Fruit fly (Drosophila melanogaster) whole organism, embryonic: ENCODE data around the gene CG43165.

ENCODE experiments used
- CG10209 ChIP-seq: fragments of 200-800 bp; sonication (Bioruptor generic); optimal IDR thresholded peaks from 3 replicates; lab custom pipeline; 2017; ENCODE audit warnings: missing biosample characterization, mild to moderate bottlenecking, missing genetic modification characterization, missing genetic modification reagents
- CG11695 ChIP-seq: fragments of 200-800 bp; sonication (Bioruptor generic); IDR thresholded peaks from 3 replicates; pipeline ENCODE4 v1.3.6; 2022; ENCODE audit warnings: missing biosample characterization, missing genetic modification characterization
- CG12219 ChIP-seq: fragments of 200-800 bp; sonication (Bioruptor generic); optimal IDR thresholded peaks from 3 replicates; lab custom pipeline; 2018; ENCODE audit warnings: missing biosample characterization, mild to moderate bottlenecking, missing genetic modification characterization
- CG14860 ChIP-seq: fragments of 200-800 bp; sonication (Bioruptor generic); IDR thresholded peaks from 3 replicates; pipeline ENCODE4 v1.3.6; 2022; ENCODE audit warnings: missing biosample characterization, missing genetic modification characterization; ENCODE audit not compliant: partially characterized antibody
- CG14965 ChIP-seq: fragments of 200-800 bp; sonication (Bioruptor generic); optimal IDR thresholded peaks from 2 replicates; lab custom pipeline; 2016; ENCODE audit warnings: missing biosample characterization, missing genetic modification characterization, borderline replicate concordance
- CG15269 ChIP-seq: fragments of 200-800 bp; sonication (Bioruptor generic); optimal IDR thresholded peaks from 2 replicates; lab custom pipeline; 2018; ENCODE audit warnings: missing biosample characterization, mild to moderate bottlenecking, missing genetic modification characterization, moderate library complexity
- CG16779 ChIP-seq: fragments of 200-800 bp; sonication (Bioruptor generic); IDR thresholded peaks from 2 replicates; pipeline ENCODE4 v1.3.6; 2022; ENCODE audit warnings: missing biosample characterization, missing genetic modification characterization
- CG16863 ChIP-seq: fragments of 200-800 bp; sonication (Bioruptor generic); optimal IDR thresholded peaks from 3 replicates; lab custom pipeline; 2016; ENCODE audit warnings: missing biosample characterization, missing genetic modification characterization
- CG17359 ChIP-seq: fragments of 200-800 bp; sonication (Bioruptor generic); optimal IDR thresholded peaks from 3 replicates; lab custom pipeline; 2018; ENCODE audit warnings: missing biosample characterization, mild to moderate bottlenecking, missing genetic modification characterization, moderate library complexity
- CG18599 ChIP-seq: fragments of 200-800 bp; sonication (Bioruptor generic); optimal IDR thresholded peaks from 3 replicates; lab custom pipeline; 2017; ENCODE audit warnings: missing biosample characterization, missing genetic modification characterization, mild to moderate bottlenecking, moderate library complexity, missing genetic modification reagents
- CG30403 ChIP-seq: fragments of 200-800 bp; sonication (Bioruptor generic); optimal IDR thresholded peaks from 3 replicates; lab custom pipeline; 2016; ENCODE audit warnings: missing biosample characterization, missing genetic modification characterization
- CG3065 ChIP-seq: fragments of 200-800 bp; sonication (Bioruptor generic); optimal IDR thresholded peaks from 2 replicates; lab custom pipeline; 2016; ENCODE audit warnings: missing biosample characterization, missing genetic modification characterization
- CG42726 ChIP-seq: fragments of 200-800 bp; sonication (Bioruptor generic); IDR thresholded peaks from 2 replicates; pipeline ENCODE4 v1.3.6; 2022; ENCODE audit warnings: missing biosample characterization, missing genetic modification characterization; ENCODE audit not compliant: partially characterized antibody
- CG6272 ChIP-seq: fragments of 200-800 bp; sonication (Bioruptor generic); IDR thresholded peaks from 2 replicates; pipeline ENCODE4 v1.3.6; 2022; ENCODE audit warnings: missing biosample characterization, missing genetic modification characterization
- CG6683 ChIP-seq: fragments of 200-800 bp; sonication (Bioruptor generic); optimal IDR thresholded peaks from 2 replicates; lab custom pipeline; 2017; ENCODE audit warnings: missing biosample characterization, mild to moderate bottlenecking, missing genetic modification characterization, missing genetic modification reagents
- CG7786 ChIP-seq: fragments of 200-800 bp; sonication (Bioruptor generic); optimal IDR thresholded peaks from 2 replicates; lab custom pipeline; 2016; ENCODE audit warnings: missing biosample characterization, missing genetic modification characterization
- CG8290 ChIP-seq, 3 experiments: fragments of 200-800 bp; sonication (Bioruptor generic); optimal IDR thresholded peaks; 2 replicates each; lab custom pipeline; 2016 to 2019; ENCODE audit warnings: missing biosample characterization in 3 of 3, missing genetic modification characterization in 3 of 3, mild to moderate bottlenecking in 2 of 3, moderate library complexity in 1 of 3
- Camta ChIP-seq: fragments of 200-800 bp; sonication (Bioruptor generic); optimal IDR thresholded peaks from 2 replicates; lab custom pipeline; 2016; ENCODE audit warnings: missing biosample characterization, missing genetic modification characterization
- D19A ChIP-seq: fragments of 200-800 bp; optimal IDR thresholded peaks from 3 replicates; lab custom pipeline; 2019; ENCODE audit warnings: missing biosample characterization, mild to moderate bottlenecking, missing genetic modification characterization, moderate library complexity
- Dip3 ChIP-seq: fragments of 200-800 bp; sonication (Bioruptor generic); optimal IDR thresholded peaks from 3 replicates; lab custom pipeline; 2016; ENCODE audit warnings: missing biosample characterization, missing genetic modification characterization
- ERR ChIP-seq: fragments of 200-800 bp; sonication (Bioruptor generic); optimal IDR thresholded peaks from 2 replicates; lab custom pipeline; 2016; ENCODE audit warnings: missing biosample characterization, missing genetic modification characterization
- Fer1 ChIP-seq: fragments of 200-800 bp; sonication (Bioruptor generic); optimal IDR thresholded peaks from 2 replicates; lab custom pipeline; 2017; ENCODE audit warnings: missing biosample characterization, mild to moderate bottlenecking, missing genetic modification characterization
- H2.0 ChIP-seq: fragments of 200-800 bp; sonication (Bioruptor generic); IDR thresholded peaks from 2 replicates; pipeline ENCODE4 v1.3.6; 2022; ENCODE audit warnings: missing biosample characterization, missing genetic modification characterization
- Hey ChIP-seq: fragments of 200-800 bp; sonication (Bioruptor generic); optimal IDR thresholded peaks from 3 replicates; lab custom pipeline; 2018; ENCODE audit warnings: missing biosample characterization, mild to moderate bottlenecking, missing genetic modification characterization
- Hmr ChIP-seq: fragments of 200-800 bp; sonication (Bioruptor generic); optimal IDR thresholded peaks from 3 replicates; lab custom pipeline; 2017; ENCODE audit warnings: mild to moderate bottlenecking, missing biosample characterization, missing genetic modification reagents, missing genetic modification characterization
- Meics ChIP-seq: fragments of 200-800 bp; sonication (Bioruptor generic); optimal IDR thresholded peaks from 2 replicates; lab custom pipeline; 2017; ENCODE audit warnings: missing biosample characterization, mild to moderate bottlenecking, missing genetic modification characterization
- NK7.1 ChIP-seq: fragments of 200-800 bp; sonication (Bioruptor generic); optimal IDR thresholded peaks from 3 replicates; lab custom pipeline; 2016; ENCODE audit warnings: missing biosample characterization, missing genetic modification characterization
- PHDP ChIP-seq: fragments of 200-800 bp; sonication (Bioruptor generic); optimal IDR thresholded peaks from 3 replicates; lab custom pipeline; 2018; ENCODE audit warnings: missing biosample characterization, mild to moderate bottlenecking, missing genetic modification characterization, moderate library complexity
- Rfx ChIP-seq: fragments of 200-800 bp; sonication (Bioruptor generic); IDR thresholded peaks from 2 replicates; pipeline ENCODE4 v1.3.6; 2022; ENCODE audit warnings: missing biosample characterization, missing genetic modification characterization
- chinmo ChIP-seq: fragments of 200-800 bp; sonication (Bioruptor generic); IDR thresholded peaks from 4 replicates; pipeline ENCODE4 v1.3.6; 2022; ENCODE audit warnings: missing biosample characterization, missing genetic modification characterization; ENCODE audit not compliant: partially characterized antibody
- danr ChIP-seq: fragments of 200-800 bp; sonication (Bioruptor generic); IDR thresholded peaks from 2 replicates; pipeline ENCODE4 v1.3.6; 2022; ENCODE audit warnings: missing biosample characterization, missing genetic modification characterization
- fd102C ChIP-seq: fragments of 200-800 bp; sonication (Bioruptor generic); optimal IDR thresholded peaks from 2 replicates; lab custom pipeline; 2018; ENCODE audit warnings: missing biosample characterization, mild to moderate bottlenecking, missing genetic modification characterization, moderate library complexity
- fd3F ChIP-seq: fragments of 200-800 bp; sonication (Bioruptor generic); optimal IDR thresholded peaks from 2 replicates; lab custom pipeline; 2018; ENCODE audit warnings: missing biosample characterization, mild to moderate bottlenecking, missing genetic modification characterization, moderate library complexity
- fu2 ChIP-seq: fragments of 200-800 bp; sonication (Bioruptor generic); optimal IDR thresholded peaks from 2 replicates; lab custom pipeline; 2016; ENCODE audit warnings: missing biosample characterization, missing genetic modification characterization
- gem ChIP-seq: fragments of 200-800 bp; sonication (Bioruptor generic); optimal IDR thresholded peaks from 2 replicates; lab custom pipeline; 2019; ENCODE audit warnings: missing biosample characterization, mild to moderate bottlenecking, missing genetic modification characterization, moderate library complexity
- her ChIP-seq: fragments of 200-800 bp; sonication (Bioruptor generic); optimal IDR thresholded peaks from 2 replicates; lab custom pipeline; 2016; ENCODE audit warnings: missing biosample characterization, missing genetic modification characterization
- hkb ChIP-seq, 2 experiments: fragments of 200-800 bp in 1 of 2; fragments of >200 bp in 1 of 2; sonication (Bioruptor generic) in 1 of 2; IDR thresholded peaks in 1 of 2; optimal IDR thresholded peaks in 1 of 2; 2 replicates each; pipeline versions ENCODE4 v1.3.6 to Lab custom; 2017 to 2022; ENCODE audit warnings: missing biosample characterization in 1 of 2, missing genetic modification characterization in 1 of 2
- ind ChIP-seq: fragments of 200-800 bp; sonication (Bioruptor generic); optimal IDR thresholded peaks from 3 replicates; lab custom pipeline; 2016; ENCODE audit warnings: missing biosample characterization, missing genetic modification characterization
- lab ChIP-seq: fragments of 200-800 bp; sonication (Bioruptor generic); optimal IDR thresholded peaks from 3 replicates; lab custom pipeline; 2017; ENCODE audit warnings: missing biosample characterization, missing genetic modification characterization, mild to moderate bottlenecking, moderate library complexity, missing genetic modification reagents
- lbe ChIP-seq: fragments of 200-800 bp; sonication (Bioruptor generic); optimal IDR thresholded peaks from 2 replicates; lab custom pipeline; 2016; ENCODE audit warnings: missing biosample characterization, mild to moderate bottlenecking, missing genetic modification characterization
- lilli ChIP-seq: fragments of 200-800 bp; sonication (Bioruptor generic); optimal IDR thresholded peaks from 3 replicates; lab custom pipeline; 2016; ENCODE audit warnings: missing biosample characterization, missing genetic modification characterization
- nom ChIP-seq: fragments of 200-800 bp; sonication (Bioruptor generic); optimal IDR thresholded peaks from 2 replicates; lab custom pipeline; 2017; ENCODE audit warnings: missing biosample characterization, missing genetic modification characterization, mild to moderate bottlenecking, moderate library complexity, missing genetic modification reagents
- pan ChIP-seq, 4 experiments: fragments of >200 bp in 3 of 4; fragments of 200-800 bp in 1 of 4; sonication (Bioruptor generic) in 1 of 4; optimal IDR thresholded peaks in 3 of 4; IDR thresholded peaks in 1 of 4; 2 replicates each; pipeline versions ENCODE4 v1.3.6 to Lab custom; 2017 to 2022; ENCODE audit warnings: missing biosample characterization in 2 of 4, missing genetic modification characterization in 2 of 4, mixed read lengths in 1 of 4
- pros ChIP-seq: fragments of 200-800 bp; sonication (Bioruptor generic); optimal IDR thresholded peaks from 3 replicates; lab custom pipeline; 2019; ENCODE audit warnings: missing biosample characterization, mild to moderate bottlenecking, missing genetic modification characterization, moderate library complexity
- pum ChIP-seq: fragments of 200-800 bp; sonication (Bioruptor generic); optimal IDR thresholded peaks from 2 replicates; lab custom pipeline; 2016; ENCODE audit warnings: missing biosample characterization, missing genetic modification characterization
- slou ChIP-seq: fragments of 200-800 bp; sonication (Bioruptor generic); optimal IDR thresholded peaks from 3 replicates; lab custom pipeline; 2016; ENCODE audit warnings: missing biosample characterization, missing genetic modification characterization
- usp ChIP-seq: fragments of >200 bp; optimal IDR thresholded peaks from 2 replicates; lab custom pipeline; 2017; ENCODE audit warnings: missing biosample characterization, missing genetic modification characterization

The CG43165 gene

DNA sequence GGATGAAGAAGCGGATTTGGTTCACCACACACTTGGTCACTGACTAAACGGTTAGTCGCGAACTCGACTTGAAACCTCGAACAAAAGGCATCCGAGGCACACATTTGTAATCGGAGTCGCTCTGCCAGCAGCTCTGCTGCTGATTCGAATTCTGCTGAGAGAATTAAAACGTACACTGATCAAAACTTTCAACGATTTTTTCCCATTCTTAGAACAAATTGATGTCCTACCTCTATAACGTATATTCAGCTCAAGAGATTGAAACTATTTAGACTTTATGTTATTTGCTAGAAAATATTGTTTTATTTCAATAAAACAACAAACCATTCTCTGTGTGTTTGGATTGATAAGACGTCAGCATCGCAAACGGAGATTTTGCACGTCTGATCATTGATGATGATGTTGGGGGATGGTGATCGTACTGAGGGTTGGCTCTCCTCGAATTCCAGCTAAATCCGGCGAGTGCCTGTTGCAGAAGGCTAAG is 10.7 kb upstream of the CG43165 start, which contains the start of gene CG31778 (continued):
- TF ChIP-seq Meics (GFP tag; lab: Kevin White, UChicago) = peak; percentile 12
- 0 out of 3 replicates have a peak, but pooled peaks have one; percentile 43 for TF ChIP-seq CG11695 (GFP tag; lab: Robert Waterston, UW)
- peak; percentile 22 for TF ChIP-seq Fer1
- TF ChIP-seq Dip3 (GFP tag; lab: Kevin White, UChicago) = peak; percentile 9
- TF ChIP-seq CG8290 (GFP tag; optimal IDR thresholded peaks at IDR 0.05; lab: Kevin White, UChicago) = no peak
- TF ChIP-seq CG8290 (tag; optimal IDR thresholded peaks at IDR 0.05; lab: Kevin White, UChicago) = peak in 1 of 2 experiments; percentile 36
- TF ChIP-seq H2.0 (GFP tag; lab: Robert Waterston, UW) = 0 out of 2 replicates have a peak, but pooled peaks have one; percentile 19
- TF ChIP-seq CG15269 = peak; percentile 2
- TF ChIP-seq CG18599 (GFP tag; lab: Kevin White, UChicago) = peak; percentile 60
- no peak for TF ChIP-seq CG3065 (GFP tag; lab: Kevin White, UChicago)
- TF ChIP-seq lbe (GFP tag; lab: Kevin White, UChicago) = peak; percentile 84
- TF ChIP-seq Hmr (GFP tag; lab: Kevin White, UChicago) = peak; percentile 12
- TF ChIP-seq danr (GFP tag; lab: Robert Waterston, UW) = peak; percentile 22; the same call in 1 of the 2 replicates
- peak; percentile 46 for TF ChIP-seq gem (tag; lab: Kevin White, UChicago)
- peak; percentile 26 for TF ChIP-seq lab (GFP tag; lab: Kevin White, UChicago)
- peak; percentile 25 for TF ChIP-seq PHDP
- TF ChIP-seq CG6272 (GFP tag; lab: Robert Waterston, UW) = no peak

DNA sequence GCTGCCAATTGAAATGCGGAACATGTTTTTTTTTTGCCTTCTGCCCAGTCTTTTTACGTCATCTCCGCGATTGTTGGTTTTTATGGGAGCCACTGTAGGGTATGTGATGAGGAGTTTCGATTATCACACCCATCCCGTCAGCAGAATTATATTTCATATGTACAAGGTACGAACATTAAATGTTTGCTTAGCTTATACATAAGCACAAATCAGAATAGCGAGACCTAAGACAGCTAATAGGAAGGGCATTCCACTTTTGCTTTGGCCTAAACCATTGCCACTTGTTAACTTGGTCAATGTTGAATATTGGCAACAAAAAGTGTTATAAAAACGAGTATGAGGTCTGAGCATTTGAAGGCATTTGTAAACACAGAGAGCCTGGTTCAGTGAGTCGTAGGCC is 8.4 kb upstream of the CG43165 start, which contains the start of gene CG2816:
Gene CG2816 (plus strand): TSS at position 400 of the 400 bp plus-strand sequence.
- TF ChIP-seq CG12219 (GFP tag; lab: Kevin White, UChicago) (peak; percentile 59), ind (peak; percentile 59), nom (GFP tag; lab: Kevin White, UChicago) (no peak), CG42726 (no peak), CG17359 (peak; percentile 18), Rfx (GFP tag; lab: Robert Waterston, UW) (peak; percentile 98), fd3F (peak; percentile 45), CG7786 (GFP tag; lab: Kevin White, UChicago) (peak; percentile 89), CG14860 (GFP tag; lab: Robert Waterston, UW) (no peak), her (GFP tag; lab: Kevin White, UChicago) (peak; percentile 84), usp (no peak), CG10209 (GFP tag; lab: Kevin White, UChicago) (peak; percentile 54), CG16779 (GFP tag; lab: Robert Waterston, UW) (no peak), Camta (GFP tag; lab: Kevin White, UChicago) (peak; percentile 70), CG30403 (GFP tag; lab: Kevin White, UChicago) (peak; percentile 80), CG6683 (GFP tag; lab: Kevin White, UChicago) (no peak), lilli (peak; percentile 93), fd102C (GFP tag; lab: Kevin White, UChicago) (no peak), D19A (tag; lab: Kevin White, UChicago) (no peak), hkb (optimal IDR thresholded peaks at IDR 0.05; lab: Kevin White, UChicago) (no peak), hkb (GFP tag; IDR thresholded peaks at IDR 0.05; lab: Robert Waterston, UW) (0 out of 2 replicates have a peak, but pooled peaks have one; percentile 35), pros (GFP tag; lab: Kevin White, UChicago) (no peak), slou (GFP tag; lab: Kevin White, UChicago) (peak; percentile 14), ERR (no peak), pan (optimal IDR thresholded peaks at IDR 0.05; lab: Kevin White, UChicago) (no peak), pan (GFP tag; optimal IDR thresholded peaks at IDR 0.05 in 1 of 2, IDR thresholded peaks at IDR 0.05 in 1 of 2) (peak in 1 of 2 experiments; percentile 60), CG16863 (GFP tag; lab: Kevin White, UChicago) (peak; percentile 50), Hey (peak; percentile 14), pum (GFP tag; lab: Kevin White, UChicago) (peak; percentile 23), chinmo (GFP tag; lab: Robert Waterston, UW) (0 out of 4 replicates have a peak, but pooled peaks have one; percentile 40), CG15269 (peak; percentile 79), NK7.1 (GFP tag; lab: Kevin White, UChicago) (peak; percentile 18), CG14965 (GFP tag; lab: Kevin White, UChicago) (no peak), fu2 (GFP tag; lab: Kevin White, UChicago) (peak; percentile 88)
